Fruit fly (Drosophila melanogaster): Measurements from ENCODE around the gene CG1544.
A peak's percentile ranks its signal among the peaks of the same experiment; 100 is the strongest.

The CG1544 gene

dm6 chr3R:31194627-31195026 is 2.1 kb upstream of the CG1544 start (continued):
- TF ChIP-seq CG8388 (GFP tag; optimal IDR thresholded peaks at IDR 0.05) (no peak), pum (GFP tag; optimal IDR thresholded peaks at IDR 0.05) (no peak), sqz (GFP tag; optimal IDR thresholded peaks at IDR 0.05) (no peak), CG2712 (tag; optimal IDR thresholded peaks at IDR 0.05) (no peak), CG10462 (GFP tag; optimal IDR thresholded peaks at IDR 0.05) (no peak), ara (GFP tag; IDR thresholded peaks at IDR 0.05) (no peak), Dbx (GFP tag; IDR thresholded peaks at IDR 0.05) (no peak), pros (GFP tag; optimal IDR thresholded peaks at IDR 0.05) (no peak), rib (GFP tag; IDR thresholded peaks at IDR 0.05) (no peak), sim (GFP tag; IDR thresholded peaks at IDR 0.05) (no peak), Dip2 (GFP tag; IDR thresholded peaks at IDR 0.05) (no peak), Dip3 (GFP tag; optimal IDR thresholded peaks at IDR 0.05) (no peak), fd3F (GFP tag; optimal IDR thresholded peaks at IDR 0.05) (no peak), dpn (GFP tag; optimal IDR thresholded peaks at IDR 0.05) (no peak), cg (GFP tag; optimal IDR thresholded peaks at IDR 0.05) (peak; percentile 33), yki (optimal IDR thresholded peaks at IDR 0.05) (no peak), CG13123 (GFP tag; optimal IDR thresholded peaks at IDR 0.05) (no peak), Xbp1 (GFP tag; optimal IDR thresholded peaks at IDR 0.05) (no peak), CG7745 (tag; optimal IDR thresholded peaks at IDR 0.05) (no peak), Lhr (GFP tag; optimal IDR thresholded peaks at IDR 0.05) (no peak), sd (tag; optimal IDR thresholded peaks at IDR 0.05) (peak; percentile 88), CG15269 (tag; optimal IDR thresholded peaks at IDR 0.05) (no peak), CG6689 (GFP tag; IDR thresholded peaks at IDR 0.05) (no peak), phol (tag; optimal IDR thresholded peaks at IDR 0.05) (no peak), CG18011 (GFP tag; optimal IDR thresholded peaks at IDR 0.05) (no peak), tx (GFP tag; optimal IDR thresholded peaks at IDR 0.05) (no peak), CG31388 (GFP tag; optimal IDR thresholded peaks at IDR 0.05) (no peak), CG32772 (GFP tag; IDR thresholded peaks at IDR 0.05) (no peak), CG6813 (GFP tag; optimal IDR thresholded peaks at IDR 0.05) (peak; percentile 14), hth (optimal IDR thresholded peaks at IDR 0.05) (no peak), pzg (GFP tag; optimal IDR thresholded peaks at IDR 0.05) (no peak), CG10274 (GFP tag; optimal IDR thresholded peaks at IDR 0.05) (no peak), nau (GFP tag; optimal IDR thresholded peaks at IDR 0.05) (no peak), Sox102F (GFP tag; optimal IDR thresholded peaks at IDR 0.05) (no peak), usp (GFP tag; optimal IDR thresholded peaks at IDR 0.05) (no peak), CG18476 (GFP tag; optimal IDR thresholded peaks at IDR 0.05) (no peak), CG5180 (GFP tag; optimal IDR thresholded peaks at IDR 0.05) (no peak), Myb (GFP tag; optimal IDR thresholded peaks at IDR 0.05) (no peak), Nf-YC (tag; optimal IDR thresholded peaks at IDR 0.05) (no peak), CrebB (tag; optimal IDR thresholded peaks at IDR 0.05) (no peak), CG4854 (GFP tag; optimal IDR thresholded peaks at IDR 0.05) (no peak), sr (GFP tag; IDR thresholded peaks at IDR 0.05) (no peak), mirr (GFP tag; optimal IDR thresholded peaks at IDR 0.05) (peak; percentile 20), p53 (GFP tag; optimal IDR thresholded peaks at IDR 0.05) (no peak), wek (GFP tag; optimal IDR thresholded peaks at IDR 0.05) (no peak)
